Fruit fly (Drosophila melanogaster) whole organism, adult: ENCODE data around the gene Usp32.
A peak's percentile ranks its signal among the peaks of the same experiment; 100 is the strongest.

Experiments
- CG11617 ChIP-seq: fragments of 200-800 bp; sonication (Bioruptor generic); optimal IDR thresholded peaks from 2 replicates; lab custom pipeline; 2017; ENCODE audit warnings: mild to moderate bottlenecking, missing biosample characterization, missing genetic modification reagents, missing genetic modification characterization
- CG12768 ChIP-seq: fragments of 200-800 bp; sonication (Bioruptor generic); optimal IDR thresholded peaks from 2 replicates; lab custom pipeline; 2017; ENCODE audit warnings: missing biosample characterization, missing genetic modification characterization, mild to moderate bottlenecking, moderate library complexity, missing genetic modification reagents
- CG14711 ChIP-seq: fragments of 200-800 bp; sonication (Bioruptor generic); optimal IDR thresholded peaks from 2 replicates; lab custom pipeline; 2018; ENCODE audit warnings: missing biosample characterization, mild to moderate bottlenecking, missing genetic modification characterization, moderate library complexity
- CG1620 ChIP-seq: fragments of 200-800 bp; sonication (Bioruptor generic); optimal IDR thresholded peaks from 2 replicates; lab custom pipeline; 2016; ENCODE audit warnings: missing biosample characterization, missing genetic modification characterization
- CG33017 ChIP-seq: fragments of 200-800 bp; sonication (Bioruptor generic); optimal IDR thresholded peaks from 2 replicates; lab custom pipeline; 2018; ENCODE audit warnings: missing biosample characterization, mild to moderate bottlenecking, missing genetic modification characterization, moderate library complexity
- CG5204 ChIP-seq: fragments of 200-800 bp; sonication (Bioruptor generic); optimal IDR thresholded peaks from 2 replicates; lab custom pipeline; 2016; ENCODE audit warnings: missing biosample characterization, missing genetic modification characterization
- CG7045 ChIP-seq: fragments of 200-800 bp; sonication (Bioruptor generic); optimal IDR thresholded peaks from 2 replicates; lab custom pipeline; 2017; ENCODE audit warnings: missing biosample characterization, mild to moderate bottlenecking, missing genetic modification characterization
- CG7101 ChIP-seq: fragments of 200-800 bp; sonication (Bioruptor generic); optimal IDR thresholded peaks from 2 replicates; lab custom pipeline; 2018; ENCODE audit warnings: missing biosample characterization, mild to moderate bottlenecking, missing genetic modification characterization, moderate library complexity
- Clk ChIP-seq: fragments of 200-800 bp; sonication (Bioruptor generic); optimal IDR thresholded peaks from 2 replicates; lab custom pipeline; 2017; ENCODE audit warnings: missing biosample characterization, missing genetic modification characterization
- Crg-1 ChIP-seq: fragments of 200-800 bp; sonication (Bioruptor generic); optimal IDR thresholded peaks from 2 replicates; lab custom pipeline; 2016; ENCODE audit warnings: missing biosample characterization, missing genetic modification characterization
- Hr96 ChIP-seq: fragments of 200-800 bp; sonication (Bioruptor generic); optimal IDR thresholded peaks from 2 replicates; lab custom pipeline; 2016; ENCODE audit warnings: missing biosample characterization, missing genetic modification characterization
- Mnt ChIP-seq: fragments of 200-800 bp; sonication (Bioruptor generic); optimal IDR thresholded peaks from 2 replicates; lab custom pipeline; 2016; ENCODE audit warnings: missing biosample characterization, mild to moderate bottlenecking, missing genetic modification characterization
- bab1 ChIP-seq: fragments of 200-800 bp; sonication (Bioruptor generic); optimal IDR thresholded peaks from 3 replicates; lab custom pipeline; 2019; ENCODE audit warnings: missing biosample characterization, mild to moderate bottlenecking, missing genetic modification characterization, moderate library complexity
- cic ChIP-seq: fragments of 200-800 bp; sonication (Bioruptor generic); optimal IDR thresholded peaks from 2 replicates; lab custom pipeline; 2017; ENCODE audit warnings: missing biosample characterization, mild to moderate bottlenecking, missing genetic modification characterization, moderate library complexity
- cnc ChIP-seq, 2 experiments: fragments of >200 bp; optimal IDR thresholded peaks; 2 replicates each; lab custom pipeline; 2017
- kay ChIP-seq: fragments of 200-800 bp; sonication (Bioruptor generic); peaks from one replicate; lab custom pipeline; 2016; ENCODE audit warnings: missing biosample characterization, missing genetic modification characterization, borderline replicate concordance
- ovo ChIP-seq: fragments of 200-800 bp; sonication (Bioruptor generic); optimal IDR thresholded peaks from 2 replicates; lab custom pipeline; 2016; ENCODE audit warnings: missing biosample characterization, missing genetic modification characterization
- pad ChIP-seq: fragments of 200-800 bp; sonication (Bioruptor generic); optimal IDR thresholded peaks from 3 replicates; lab custom pipeline; 2017; ENCODE audit warnings: missing biosample characterization, missing genetic modification characterization, mild to moderate bottlenecking, moderate library complexity, missing genetic modification reagents
- tj ChIP-seq: fragments of 200-800 bp; sonication (Bioruptor generic); optimal IDR thresholded peaks from 3 replicates; lab custom pipeline; 2017; ENCODE audit warnings: missing biosample characterization, mild to moderate bottlenecking, missing genetic modification characterization, moderate library complexity
- toe ChIP-seq: fragments of 200-800 bp; sonication (Bioruptor generic); optimal IDR thresholded peaks from 2 replicates; lab custom pipeline; 2016; ENCODE audit warnings: missing biosample characterization, missing genetic modification characterization

Usp32 gene

dm6 chr3L:19909234-19910053 is 38.5 kb downstream of the Usp32 start:
- TF ChIP-seq CG33017 (tag; lab: Kevin White, UChicago) (peak; percentile 43), CG5204 (GFP tag; lab: Kevin White, UChicago) (no peak), pad (GFP tag; lab: Kevin White, UChicago) (peak; percentile 55), cnc (optimal IDR thresholded peaks at IDR 0.05; lab: Kevin White, UChicago) (no peak), CG7045 (GFP tag; lab: Kevin White, UChicago) (no peak), CG14711 (tag; lab: Kevin White, UChicago) (peak; percentile 48), CG7101 (tag; lab: Kevin White, UChicago) (peak; percentile 43), kay (GFP tag; lab: Kevin White, UChicago) (no peak), Mnt (GFP tag; lab: Kevin White, UChicago) (peak; percentile 29), cic (no peak), CG12768 (no peak), Clk (GFP tag; lab: Kevin White, UChicago) (no peak), ovo (GFP tag; lab: Kevin White, UChicago) (no peak), toe (GFP tag; lab: Kevin White, UChicago) (no peak), bab1 (GFP tag; lab: Kevin White, UChicago) (peak; percentile 19), tj (GFP tag; lab: Kevin White, UChicago) (no peak), CG11617 (GFP tag; lab: Kevin White, UChicago) (peak; percentile 47), Crg-1 (GFP tag; lab: Kevin White, UChicago) (no peak), CG1620 (GFP tag; lab: Kevin White, UChicago) (peak; percentile 47), Hr96 (GFP tag; lab: Kevin White, UChicago) (no peak)

- no peak for TF ChIP-seq ovo (GFP tag; lab: Kevin White, UChicago)
- TF ChIP-seq CG5204 (GFP tag; lab: Kevin White, UChicago) = no peak
- TF ChIP-seq CG7045 (GFP tag; lab: Kevin White, UChicago) = no peak
- no peak for TF ChIP-seq Crg-1 (GFP tag; lab: Kevin White, UChicago)
- peak; percentile 51 for TF ChIP-seq bab1 (GFP tag; lab: Kevin White, UChicago)
- TF ChIP-seq CG1620 (GFP tag; lab: Kevin White, UChicago) = no peak
- TF ChIP-seq pad (GFP tag; lab: Kevin White, UChicago) = peak; percentile 47
- peak; percentile 58 for TF ChIP-seq Mnt (GFP tag; lab: Kevin White, UChicago)
- TF ChIP-seq cic = peak; percentile 47
- peak; percentile 81 for TF ChIP-seq CG14711 (tag; lab: Kevin White, UChicago)
- TF ChIP-seq CG11617 (GFP tag; lab: Kevin White, UChicago) = peak; percentile 62
- TF ChIP-seq CG7101 (tag; lab: Kevin White, UChicago) = peak; percentile 51
Observed at dm6 chr3L:19910054-19910414, 39.1 kb downstream of the Usp32 start, which contains the start of the genes Mi-2 and Prp3. Mi-2 (minus strand) TSS chr3L:19910215. Prp3 (plus strand) TSS chr3L:19910300.

- TF ChIP-seq bab1 (GFP tag; lab: Kevin White, UChicago) (peak; percentile 18), cic (no peak)
Observed at dm6 chr3L:19913328-19913936, 42.5 kb downstream of the Usp32 start, which contains the start of gene Mtr3. Mtr3 (minus strand) TSS chr3L:19913715.

dm6 chr3L:19914833-19915232 is 43.9 kb downstream of the Usp32 start, which contains the start of gene Rpn1:
Rpn1 (plus strand) TSS chr3L:19915051.
- TF ChIP-seq cic (no peak), Mnt (GFP tag; lab: Kevin White, UChicago) (peak; percentile 64), CG7101 (tag; lab: Kevin White, UChicago) (no peak), CG7045 (GFP tag; lab: Kevin White, UChicago) (no peak), CG12768 (no peak), ovo (GFP tag; lab: Kevin White, UChicago) (peak; percentile 33), kay (GFP tag; lab: Kevin White, UChicago) (no peak), pad (GFP tag; lab: Kevin White, UChicago) (no peak), CG33017 (tag; lab: Kevin White, UChicago) (no peak), CG11617 (GFP tag; lab: Kevin White, UChicago) (no peak), bab1 (GFP tag; lab: Kevin White, UChicago) (peak; percentile 55), CG1620 (GFP tag; lab: Kevin White, UChicago) (peak; percentile 63), Clk (GFP tag; lab: Kevin White, UChicago) (no peak), Hr96 (GFP tag; lab: Kevin White, UChicago) (no peak), CG14711 (tag; lab: Kevin White, UChicago) (peak; percentile 12), tj (GFP tag; lab: Kevin White, UChicago) (no peak), CG5204 (GFP tag; lab: Kevin White, UChicago) (no peak), Crg-1 (GFP tag; lab: Kevin White, UChicago) (no peak), cnc (optimal IDR thresholded peaks at IDR 0.05; lab: Kevin White, UChicago) (peak in 1 of 2 experiments; percentile 70), toe (GFP tag; lab: Kevin White, UChicago) (no peak)

dm6 chr3L:19919981-19920380 is 49.0 kb downstream of the Usp32 start:
- TF ChIP-seq CG1620 (GFP tag; lab: Kevin White, UChicago) = no peak
- no peak for TF ChIP-seq bab1 (GFP tag; lab: Kevin White, UChicago)
- no peak for TF ChIP-seq cic
- no peak for TF ChIP-seq pad (GFP tag; lab: Kevin White, UChicago)
- TF ChIP-seq Clk (GFP tag; lab: Kevin White, UChicago) = no peak
- no peak for TF ChIP-seq CG12768
- TF ChIP-seq Crg-1 (GFP tag; lab: Kevin White, UChicago) = no peak
- TF ChIP-seq tj (GFP tag; lab: Kevin White, UChicago) = peak; percentile 91
- no peak for TF ChIP-seq cnc (optimal IDR thresholded peaks at IDR 0.05; lab: Kevin White, UChicago)
